Worm (Caenorhabditis elegans) whole organism, L4 larva: ENCODE measurements around the gene tin-9.1.

ENCODE experiments used
- D1046.2 ChIP-seq: fragments of 200-800 bp; sonication (Bioruptor generic); IDR thresholded peaks from 2 replicates; pipeline ENCODE4 v1.3.6; 2022; ENCODE audit warnings: missing genetic modification characterization, missing compliant biosample characterization
- F37D6.2 ChIP-seq: sonication (generic microtip); optimal IDR thresholded peaks from 2 replicates; lab custom pipeline; 2016; ENCODE audit warnings: mild to moderate bottlenecking, missing genetic modification characterization, missing compliant biosample characterization
- T26A8.4 ChIP-seq: fragments of 200-800 bp; sonication (Bioruptor generic); IDR thresholded peaks from 2 replicates; pipeline ENCODE4 v1.3.6; 2022; ENCODE audit warnings: missing genetic modification characterization, missing compliant biosample characterization
- Y5F2A.4 ChIP-seq: fragments of 200-800 bp; sonication (Bioruptor generic); optimal IDR thresholded peaks from 2 replicates; lab custom pipeline; 2018; ENCODE audit warnings: mild to moderate bottlenecking, missing genetic modification characterization, missing compliant biosample characterization
- Y75B8A.6 ChIP-seq: fragments of 200-800 bp; sonication (Bioruptor generic); IDR thresholded peaks from 2 replicates; pipeline ENCODE4 v1.3.6; 2022; ENCODE audit warnings: missing genetic modification reagents, missing genetic modification characterization, missing compliant biosample characterization
- ZK337.2 ChIP-seq: fragments of 200-800 bp; sonication (Bioruptor generic); IDR thresholded peaks from 2 replicates; pipeline ENCODE4 v1.3.6; 2022; ENCODE audit warnings: missing genetic modification reagents, missing genetic modification characterization, missing compliant biosample characterization
- aly-2 ChIP-seq: sonication (generic microtip); optimal IDR thresholded peaks from 2 replicates; lab custom pipeline; 2018; ENCODE audit warnings: missing biosample characterization, missing genetic modification characterization
- ama-1 ChIP-seq: fragments of 150-350 bp; optimal IDR thresholded peaks from 2 replicates; lab custom pipeline; 2014; ENCODE audit warnings: inconsistent platforms, mixed read lengths
- daf-12 ChIP-seq: fragments of 150-350 bp; optimal IDR thresholded peaks from 2 replicates; lab custom pipeline; 2014; ENCODE audit warnings: missing biosample characterization, missing genetic modification reagents, missing genetic modification characterization
- daf-16 ChIP-seq, 3 experiments: sonication (generic microtip); optimal IDR thresholded peaks; 2 replicates each; lab custom pipeline; 2016 to 2017; ENCODE audit warnings: missing genetic modification characterization in 3 of 3, missing genetic modification reagents in 3 of 3, mild to moderate bottlenecking in 2 of 3, missing compliant biosample characterization in 2 of 3, missing biosample characterization in 1 of 3, moderate library complexity in 1 of 3
- dmd-6 ChIP-seq: fragments of 200-800 bp; sonication (Bioruptor generic); IDR thresholded peaks from 2 replicates; pipeline ENCODE4 v1.3.6; 2022; ENCODE audit warnings: missing genetic modification reagents, missing genetic modification characterization, missing compliant biosample characterization
- dpl-1 ChIP-seq: fragments of 150-350 bp; optimal IDR thresholded peaks from 2 replicates; lab custom pipeline; 2014; ENCODE audit warnings: missing biosample characterization, missing genetic modification reagents, missing genetic modification characterization
- duxl-1 ChIP-seq: sonication (generic microtip); optimal IDR thresholded peaks from 2 replicates; lab custom pipeline; 2016; ENCODE audit warnings: mild to moderate bottlenecking, missing genetic modification characterization, moderate library complexity, missing compliant biosample characterization; ENCODE audit not compliant: poor library complexity
- dve-1 ChIP-seq: sonication (generic microtip); optimal IDR thresholded peaks from 2 replicates; lab custom pipeline; 2017; ENCODE audit warnings: antibody characterized with exemption, mild to moderate bottlenecking, missing genetic modification characterization, missing compliant biosample characterization; ENCODE audit not compliant: insufficient read depth
- fos-1 ChIP-seq: fragments of 150-350 bp; optimal IDR thresholded peaks from 2 replicates; lab custom pipeline; 2014; ENCODE audit warnings: missing biosample characterization, missing genetic modification characterization
- hlh-11 ChIP-seq: fragments of 200-800 bp; sonication (Bioruptor generic); optimal IDR thresholded peaks from 2 replicates; lab custom pipeline; 2018; ENCODE audit warnings: mild to moderate bottlenecking, missing genetic modification characterization, missing compliant biosample characterization
- hlh-30 ChIP-seq: sonication (generic microtip); optimal IDR thresholded peaks from 2 replicates; lab custom pipeline; 2017; ENCODE audit warnings: antibody characterized with exemption, mild to moderate bottlenecking, missing genetic modification characterization, missing compliant biosample characterization; ENCODE audit not compliant: insufficient read depth
- hmg-1.1 ChIP-seq: fragments of 200-800 bp; sonication (Bioruptor generic); IDR thresholded peaks from 2 replicates; pipeline ENCODE4 v1.3.6; 2022; ENCODE audit warnings: missing genetic modification reagents, missing genetic modification characterization, missing compliant biosample characterization
- lin-13 ChIP-seq: fragments of 150-350 bp; optimal IDR thresholded peaks from 2 replicates; lab custom pipeline; 2014; ENCODE audit warnings: missing biosample characterization, missing genetic modification reagents, missing genetic modification characterization
- lin-39 ChIP-seq: fragments of 150-350 bp; optimal IDR thresholded peaks from 2 replicates; lab custom pipeline; 2014; ENCODE audit warnings: missing biosample characterization, missing genetic modification reagents, missing genetic modification characterization
- lsy-2 ChIP-seq, 2 experiments: fragments of 150-350 bp in 1 of 2; sonication (generic microtip) in 1 of 2; optimal IDR thresholded peaks; 2 replicates each; lab custom pipeline; 2014 to 2017; ENCODE audit warnings: missing biosample characterization in 2 of 2, missing genetic modification characterization in 2 of 2
- mdl-1 ChIP-seq, 2 experiments: fragments of 150-350 bp in 1 of 2; sonication (generic microtip) in 1 of 2; optimal IDR thresholded peaks; 2 replicates each; lab custom pipeline; 2014 to 2017; ENCODE audit warnings: missing biosample characterization in 2 of 2, missing genetic modification characterization in 2 of 2
- mep-1 ChIP-seq: fragments of 150-350 bp; sonication (generic microtip); optimal IDR thresholded peaks from 3 replicates; lab custom pipeline; 2014; ENCODE audit warnings: missing biosample characterization, missing genetic modification characterization
- mes-2 ChIP-seq: sonication (generic microtip); optimal IDR thresholded peaks from 2 replicates; lab custom pipeline; 2016; ENCODE audit warnings: missing genotype, mild to moderate bottlenecking, missing genetic modification characterization, missing compliant biosample characterization; ENCODE audit not compliant: poor library complexity, severe bottlenecking
- mxl-3 ChIP-seq: fragments of 200-800 bp; sonication (Bioruptor generic); optimal IDR thresholded peaks from 2 replicates; lab custom pipeline; 2018; ENCODE audit warnings: mild to moderate bottlenecking, missing genetic modification characterization, missing compliant biosample characterization
- nhr-10 ChIP-seq: fragments of 150-350 bp; optimal IDR thresholded peaks from 2 replicates; lab custom pipeline; 2014; ENCODE audit warnings: missing biosample characterization, missing genetic modification characterization
- nhr-11 ChIP-seq: fragments of 150-350 bp; optimal IDR thresholded peaks from 2 replicates; lab custom pipeline; 2014; ENCODE audit warnings: missing biosample characterization, missing genetic modification characterization
- nhr-111 ChIP-seq: fragments of 200-800 bp; sonication (Bioruptor generic); optimal IDR thresholded peaks from 2 replicates; lab custom pipeline; 2018; ENCODE audit warnings: mild to moderate bottlenecking, missing genetic modification characterization, missing compliant biosample characterization
- nhr-28 ChIP-seq: fragments of 150-350 bp; optimal IDR thresholded peaks from 2 replicates; lab custom pipeline; 2014; ENCODE audit warnings: missing biosample characterization, missing genetic modification characterization
- nhr-41 ChIP-seq: fragments of 200-800 bp; sonication (Bioruptor generic); IDR thresholded peaks from 2 replicates; pipeline ENCODE4 v1.3.6; 2022; ENCODE audit warnings: missing genetic modification reagents, missing genetic modification characterization, missing compliant biosample characterization
- nhr-6 ChIP-seq: fragments of 150-350 bp; optimal IDR thresholded peaks from 2 replicates; lab custom pipeline; 2014; ENCODE audit warnings: missing biosample characterization, missing genetic modification characterization
- nhr-76 ChIP-seq: fragments of 150-350 bp; optimal IDR thresholded peaks from 2 replicates; lab custom pipeline; 2014; ENCODE audit warnings: missing biosample characterization, missing genetic modification characterization
- pha-4 ChIP-seq, 2 experiments: fragments of 150-350 bp in 1 of 2; fragments of 200-800 bp in 1 of 2; sonication (Bioruptor generic) in 1 of 2; IDR thresholded peaks in 1 of 2; optimal IDR thresholded peaks in 1 of 2; 2 replicates each; pipeline versions ENCODE4 v1.3.6 to Lab custom; 2014 to 2022; ENCODE audit warnings: missing genetic modification characterization in 2 of 2, missing genetic modification reagents in 2 of 2, missing biosample characterization in 1 of 2, missing compliant biosample characterization in 1 of 2
- rbr-2 ChIP-seq: sonication (generic microtip); optimal IDR thresholded peaks from 2 replicates; lab custom pipeline; 2016; ENCODE audit warnings: missing genotype, missing genetic modification characterization, missing compliant biosample characterization
- tag-97 ChIP-seq: fragments of 200-800 bp; sonication (Bioruptor generic); IDR thresholded peaks from 2 replicates; pipeline ENCODE4 v1.3.6; 2022; ENCODE audit warnings: missing genetic modification characterization, missing compliant biosample characterization
- tra-1 ChIP-seq: fragments of 200-800 bp; sonication (Bioruptor generic); IDR thresholded peaks from 2 replicates; pipeline ENCODE4 v1.3.6; 2022; ENCODE audit warnings: missing genetic modification reagents, missing genetic modification characterization, missing compliant biosample characterization
- unc-62 ChIP-seq, 3 experiments: fragments of 150-350 bp in 1 of 3; sonication (generic microtip); optimal IDR thresholded peaks in 2 of 3; peaks in 1 of 3; 1 replicate in 1 of 3; 2 replicates in 2 of 3; lab custom pipeline; 2014 to 2017; ENCODE audit warnings: missing biosample characterization in 3 of 3, missing genetic modification characterization in 3 of 3, missing genetic modification reagents in 3 of 3, missing genotype in 1 of 3
- zag-1 ChIP-seq: fragments of 150-350 bp; optimal IDR thresholded peaks from 2 replicates; lab custom pipeline; 2014; ENCODE audit warnings: missing biosample characterization, missing genetic modification characterization
- ztf-11 ChIP-seq: fragments of 150-350 bp; optimal IDR thresholded peaks from 2 replicates; lab custom pipeline; 2014; ENCODE audit warnings: missing biosample characterization, missing genetic modification characterization
- ztf-7 ChIP-seq: fragments of 150-350 bp; optimal IDR thresholded peaks from 2 replicates; lab custom pipeline; 2014; ENCODE audit warnings: missing biosample characterization, missing genetic modification characterization

Gene tin-9.1

DNA sequence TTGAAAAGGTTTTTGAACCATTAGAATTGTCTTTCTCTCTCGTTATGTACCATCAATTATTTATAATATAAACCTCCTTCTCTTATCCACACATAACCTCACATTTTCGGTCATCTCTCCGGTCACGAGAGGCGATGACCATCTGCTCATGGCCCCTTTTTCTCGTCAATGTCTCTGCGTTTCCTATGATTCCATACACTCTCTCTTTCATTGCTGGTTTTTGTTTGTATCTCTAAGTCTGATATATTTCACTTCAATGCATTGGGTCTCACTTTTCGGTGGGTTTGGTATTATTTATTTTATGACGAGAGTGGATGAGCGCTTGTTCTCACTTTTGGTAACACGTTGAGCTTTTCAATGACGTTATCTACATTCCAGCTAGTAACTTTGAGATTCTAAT is 21.4 kb downstream of the tin-9.1 start:
- TF ChIP-seq ztf-7 (tag; lab: Kevin White, UChicago) (peak; percentile 17), duxl-1 (tag; lab: Kevin White, UChicago) (peak; percentile 44), tra-1 (peak; percentile 42; the same call in 1 of the 2 replicates), dpl-1 (GFP tag; lab: Kevin White, UChicago) (peak; percentile 28), lin-39 (tag; lab: Kevin White, UChicago) (no peak), D1046.2 (GFP tag; lab: Robert Waterston, UW) (no peak), dve-1 (peak; percentile 50), lin-13 (GFP tag; lab: Kevin White, UChicago) (no peak), mdl-1 (tag; optimal IDR thresholded peaks at IDR 0.05; lab: Kevin White, UChicago) (peak; percentile 13 to 74), nhr-76 (tag; lab: Kevin White, UChicago) (no peak), zag-1 (tag; lab: Kevin White, UChicago) (no peak), T26A8.4 (GFP tag; lab: Robert Waterston, UW) (no peak), hlh-11 (tag; lab: Kevin White, UChicago) (peak; percentile 79), nhr-6 (tag; lab: Kevin White, UChicago) (peak; percentile 76), Y75B8A.6 (no peak), mes-2 (tag; lab: Kevin White, UChicago) (peak; percentile 60), rbr-2 (tag; lab: Kevin White, UChicago) (peak; percentile 34), nhr-10 (tag; lab: Kevin White, UChicago) (no peak), hmg-1.1 (GFP tag; lab: Robert Waterston, UW) (peak; percentile 57; the same call in 1 of the 2 replicates), tag-97 (GFP tag; lab: Robert Waterston, UW) (no peak), mxl-3 (GFP tag; lab: Kevin White, UChicago) (peak; percentile 14), ztf-11 (no peak), nhr-111 (GFP tag; lab: Kevin White, UChicago) (no peak), hlh-30 (tag; lab: Kevin White, UChicago) (peak; percentile 98), aly-2 (tag; lab: Kevin White, UChicago) (no peak), Y5F2A.4 (no peak), lsy-2 (tag; optimal IDR thresholded peaks at IDR 0.05; lab: Kevin White, UChicago) (peak in 1 of 2 experiments; percentile 78), nhr-41 (GFP tag; lab: Robert Waterston, UW) (no peak), F37D6.2 (tag; lab: Kevin White, UChicago) (no peak), ama-1 (lab: Kevin White, UChicago) (no peak), nhr-28 (tag; lab: Kevin White, UChicago) (peak; percentile 45), pha-4 (GFP tag; IDR thresholded peaks at IDR 0.05; lab: Robert Waterston, UW) (no peak), pha-4 (tag; optimal IDR thresholded peaks at IDR 0.05; lab: Kevin White, UChicago) (peak; percentile 8), mep-1 (tag; lab: Kevin White, UChicago) (peak; percentile 71), daf-12 (tag; lab: Kevin White, UChicago) (no peak), ZK337.2 (GFP tag; lab: Robert Waterston, UW) (no peak), daf-16 (GFP tag; optimal IDR thresholded peaks at IDR 0.05; lab: Kevin White, UChicago) (no peak), daf-16 (tag; optimal IDR thresholded peaks at IDR 0.05; lab: Kevin White, UChicago) (peak; percentile 10), dmd-6 (peak; percentile 19; the same call in 1 of the 2 replicates), fos-1 (tag; lab: Kevin White, UChicago) (no peak), nhr-11 (tag; lab: Kevin White, UChicago) (peak; percentile 39)

DNA sequence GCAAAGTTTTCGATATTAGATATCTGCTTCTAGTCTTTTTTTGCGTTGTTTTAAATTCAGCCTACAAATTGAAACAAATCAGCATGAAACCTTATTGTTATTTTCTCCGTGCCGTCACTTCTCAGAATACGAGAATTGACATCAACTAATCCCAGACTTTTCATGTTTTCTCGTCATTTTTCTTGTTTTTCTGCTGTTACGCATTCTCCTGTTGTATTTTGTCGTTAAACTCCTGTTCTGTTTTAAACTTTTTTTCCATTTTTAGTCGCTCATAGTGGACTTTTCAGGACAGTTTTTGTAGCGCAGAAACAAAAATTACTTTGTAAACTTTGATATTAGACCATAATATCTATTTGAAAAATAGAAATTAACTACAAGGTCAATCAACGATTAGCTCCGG is 22.2 kb downstream of the tin-9.1 start:
- TF ChIP-seq nhr-28 (tag; lab: Kevin White, UChicago) = no peak
- TF ChIP-seq unc-62 (GFP tag; optimal IDR thresholded peaks at IDR 0.05 in 1 of 2; lab: Kevin White, UChicago) = peak in 1 of 2 experiments; percentile 61
- TF ChIP-seq unc-62 (tag; optimal IDR thresholded peaks at IDR 0.05; lab: Kevin White, UChicago) = no peak
- TF ChIP-seq, all 104 proteins: peak for 1
